Worm (Caenorhabditis elegans) whole organism, young adult: ENCODE data around the gene hmgr-1.

Experiments
- F57A8.1 ChIP-seq: fragments of 200-800 bp; sonication (Bioruptor generic); optimal IDR thresholded peaks from 2 replicates; lab custom pipeline; 2018; ENCODE audit warnings: mild to moderate bottlenecking, missing genetic modification characterization, moderate library complexity, missing compliant biosample characterization
- T07F8.4 ChIP-seq: sonication (generic microtip); optimal IDR thresholded peaks from 2 replicates; lab custom pipeline; 2016; ENCODE audit warnings: mild to moderate bottlenecking, missing genetic modification characterization, moderate library complexity, missing compliant biosample characterization
- him-1 ChIP-seq: sonication (generic microtip); optimal IDR thresholded peaks from 2 replicates; lab custom pipeline; 2016; ENCODE audit warnings: missing genotype, missing genetic modification reagents, missing genetic modification characterization, missing compliant biosample characterization
- hrde-1 ChIP-seq: sonication (generic microtip); optimal IDR thresholded peaks from 2 replicates; lab custom pipeline; 2016; ENCODE audit warnings: missing genetic modification characterization, mild to moderate bottlenecking, missing compliant biosample characterization, moderate library complexity, missing genotype, missing genetic modification reagents, borderline replicate concordance
- madf-8 ChIP-seq: fragments of 200-800 bp; sonication (Bioruptor generic); conservative IDR thresholded peaks from 2 replicates; pipeline ENCODE4 v1.3.6; 2022; ENCODE audit warnings: missing genetic modification reagents, missing genetic modification characterization, missing compliant biosample characterization
- nfyb-1 ChIP-seq: fragments of 200-800 bp; sonication (Bioruptor generic); IDR thresholded peaks from 2 replicates; pipeline ENCODE4 v1.3.6; 2022; ENCODE audit warnings: missing genetic modification reagents, missing genetic modification characterization, missing compliant biosample characterization
- rcor-1 ChIP-seq: fragments of 200-800 bp; sonication (Bioruptor generic); IDR thresholded peaks from 2 replicates; pipeline ENCODE4 v1.3.6; 2022; ENCODE audit warnings: missing genetic modification reagents, missing genetic modification characterization, missing compliant biosample characterization
- rec-8 ChIP-seq, 2 experiments: sonication (generic microtip); optimal IDR thresholded peaks; 2 replicates each; lab custom pipeline; 2016; ENCODE audit warnings: mild to moderate bottlenecking in 2 of 2, missing genetic modification characterization in 2 of 2, missing genetic modification reagents in 2 of 2, missing genotype in 2 of 2, missing biosample characterization in 1 of 2, missing compliant biosample characterization in 1 of 2, moderate library complexity in 1 of 2
- snpc-3.4 ChIP-seq: sonication (generic microtip); optimal IDR thresholded peaks from 2 replicates; lab custom pipeline; 2017; ENCODE audit warnings: missing genetic modification characterization, mild to moderate bottlenecking, missing compliant biosample characterization, antibody characterized with exemption, moderate library complexity, missing genotype, missing genetic modification reagents
- ztf-25 ChIP-seq: fragments of 200-800 bp; sonication (Bioruptor generic); IDR thresholded peaks from 2 replicates; pipeline ENCODE4 v1.3.6; 2022; ENCODE audit warnings: missing genetic modification reagents, missing genetic modification characterization, missing compliant biosample characterization
- ztf-6 ChIP-seq: fragments of 200-800 bp; sonication (Bioruptor generic); IDR thresholded peaks from 2 replicates; pipeline ENCODE4 v1.3.6; 2022; ENCODE audit warnings: missing genetic modification reagents, missing genetic modification characterization, missing compliant biosample characterization

ce11 chrIII:7373802-7374435, 14.6 kb downstream of the hmgr-1 start:
- TF ChIP-seq rec-8 (tag; optimal IDR thresholded peaks at IDR 0.05; lab: Kevin White, UChicago) (no peak), ztf-6 (GFP tag; lab: Robert Waterston, UW) (no peak), nfyb-1 (GFP tag; lab: Robert Waterston, UW) (no peak), ztf-25 (GFP tag; lab: Robert Waterston, UW) (no peak), F57A8.1 (GFP tag; lab: Kevin White, UChicago) (no peak), hrde-1 (tag; lab: Kevin White, UChicago) (no peak), him-1 (tag; lab: Kevin White, UChicago) (no peak), T07F8.4 (no peak), snpc-3.4 (tag; lab: Kevin White, UChicago) (no peak), rcor-1 (GFP tag; lab: Robert Waterston, UW) (no peak), madf-8 (GFP tag; lab: Robert Waterston, UW) (no peak)
